Fruit fly (Drosophila melanogaster): Measurements from ENCODE around the gene CG42588.

The CG42588 gene

dm6 chr3L:12835511-12836479, 21.7 kb downstream of the CG42588 start (continued):
- TF ChIP-seq unpg (GFP tag; optimal IDR thresholded peaks at IDR 0.05) (no peak), Mad (GFP tag; optimal IDR thresholded peaks at IDR 0.05) (no peak), otp (GFP tag; IDR thresholded peaks at IDR 0.05) (0 out of 3 replicates have a peak, but pooled peaks have one; percentile 28), Vsx1 (GFP tag; optimal IDR thresholded peaks at IDR 0.05) (peak; percentile 8), CG6765 (GFP tag; optimal IDR thresholded peaks at IDR 0.05) (no peak), gfzf (GFP tag; optimal IDR thresholded peaks at IDR 0.05) (no peak), CG10209 (GFP tag; optimal IDR thresholded peaks at IDR 0.05) (peak; percentile 7), chinmo (GFP tag; IDR thresholded peaks at IDR 0.05; ENCODE audit: partially characterized antibody) (0 out of 4 replicates have a peak, but pooled peaks have one; percentile 27), prd (optimal IDR thresholded peaks at IDR 0.05) (no peak), prd (GFP tag; IDR thresholded peaks at IDR 0.05) (no peak), CTCF (GFP tag; optimal IDR thresholded peaks at IDR 0.05) (peak; percentile 50), CG8290 (GFP tag; optimal IDR thresholded peaks at IDR 0.05) (no peak), CG8290 (tag; optimal IDR thresholded peaks at IDR 0.05) (peak in 1 of 2 experiments; percentile 71), MTF-1 (GFP tag; optimal IDR thresholded peaks at IDR 0.05; ENCODE audit: borderline replicate concordance) (peak; percentile 31), sr (GFP tag; IDR thresholded peaks at IDR 0.05) (no peak), Hr78 (GFP tag; optimal IDR thresholded peaks at IDR 0.05) (peak in 1 of 2 experiments; percentile 17), CG12744 (GFP tag; optimal IDR thresholded peaks at IDR 0.05) (no peak), Ptx1 (GFP tag; IDR thresholded peaks at IDR 0.05) (no peak), CG5953 (GFP tag; IDR thresholded peaks at IDR 0.05) (no peak), sug (tag; optimal IDR thresholded peaks at IDR 0.05) (peak; percentile 99), CG15514 (GFP tag; optimal IDR thresholded peaks at IDR 0.05) (peak; percentile 27), ci (GFP tag; IDR thresholded peaks at IDR 0.05) (0 out of 3 replicates have a peak, but pooled peaks have one; percentile 16), fru (optimal IDR thresholded peaks at IDR 0.05) (no peak), ATbp (GFP tag; optimal IDR thresholded peaks at IDR 0.05) (peak; percentile 44), Hey (tag; optimal IDR thresholded peaks at IDR 0.05) (peak; percentile 35), BtbVII (GFP tag; optimal IDR thresholded peaks at IDR 0.05) (peak; percentile 43), exex (tag; optimal IDR thresholded peaks at IDR 0.05) (peak; percentile 64), sens (GFP tag) (peak; percentile 50), scrt (GFP tag; optimal IDR thresholded peaks at IDR 0.05) (peak; percentile 10), HHEX (GFP tag; optimal IDR thresholded peaks at IDR 0.05) (peak; percentile 0), CG3726 (GFP tag; IDR thresholded peaks at IDR 0.05) (no peak), PHDP (tag; optimal IDR thresholded peaks at IDR 0.05) (peak; percentile 47), Optix (GFP tag; IDR thresholded peaks at IDR 0.05) (no peak), mirr (GFP tag; optimal IDR thresholded peaks at IDR 0.05) (peak; percentile 50), sd (tag; optimal IDR thresholded peaks at IDR 0.05) (peak; percentile 76), lbe (GFP tag; optimal IDR thresholded peaks at IDR 0.05) (no peak), CG6654 (GFP tag; optimal IDR thresholded peaks at IDR 0.05) (peak; percentile 98), gro (GFP tag; optimal IDR thresholded peaks at IDR 0.05) (peak; percentile 7), CG8924 (tag; optimal IDR thresholded peaks at IDR 0.05) (no peak), Ravus (GFP tag; IDR thresholded peaks at IDR 0.05) (no peak), CG3995 (GFP tag; optimal IDR thresholded peaks at IDR 0.05) (no peak), Fer1 (GFP tag; optimal IDR thresholded peaks at IDR 0.05) (peak; percentile 7), NfI (GFP tag; optimal IDR thresholded peaks at IDR 0.05) (no peak), Sry-δ (GFP tag; optimal IDR thresholded peaks at IDR 0.05) (no peak), cwo (GFP tag; optimal IDR thresholded peaks at IDR 0.05) (peak; percentile 9), HLH4C (GFP tag; IDR thresholded peaks at IDR 0.05; ENCODE audit: partially characterized antibody) (no peak), Deaf1 (tag; optimal IDR thresholded peaks at IDR 0.05) (no peak), grn (GFP tag; optimal IDR thresholded peaks at IDR 0.05) (peak; percentile 78), CG6813 (GFP tag; optimal IDR thresholded peaks at IDR 0.05) (peak; percentile 31)
